Worm (Caenorhabditis elegans): ENCODE results near the gene F47B7.3.

The F47B7.3 gene

DNA sequence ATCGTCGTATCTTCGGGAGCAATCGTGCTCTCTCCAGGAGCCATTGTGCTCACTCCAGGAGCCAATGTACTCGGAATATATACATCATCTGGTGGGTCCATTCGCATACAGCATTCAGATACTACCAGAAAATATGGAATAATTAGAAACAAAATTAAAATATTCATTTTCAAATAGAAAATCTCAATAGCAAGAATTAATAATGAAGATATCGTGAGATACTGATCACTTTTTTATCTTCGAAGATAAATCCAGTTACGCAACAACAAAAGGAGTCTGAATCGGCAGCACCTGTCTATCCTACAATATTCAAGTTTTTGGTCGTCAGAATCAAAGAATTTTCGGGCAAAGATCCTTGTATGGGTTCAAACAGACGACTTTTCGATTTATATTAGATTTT is 4.5 kb upstream of the F47B7.3 start, which contains the start of gene F47B7.5:
Gene F47B7.5, minus strand, starts transcription at position 101 of the 400 bp plus-strand sequence.
- no peak for TF ChIP-seq egl-5 (tag; optimal IDR thresholded peaks at IDR 0.05)
- no peak for TF ChIP-seq fkh-2 (tag; optimal IDR thresholded peaks at IDR 0.05)
- TF ChIP-seq elt-2 (tag; optimal IDR thresholded peaks at IDR 0.05) = no peak
- no peak for TF ChIP-seq lin-15B (tag; optimal IDR thresholded peaks at IDR 0.05)
- TF ChIP-seq sea-2 (GFP tag; optimal IDR thresholded peaks at IDR 0.05) = no peak
- TF ChIP-seq lin-39 (tag; optimal IDR thresholded peaks at IDR 0.05) = no peak
- no peak for TF ChIP-seq skn-1 (tag; optimal IDR thresholded peaks at IDR 0.05)
- TF ChIP-seq elt-3 (tag; optimal IDR thresholded peaks at IDR 0.05) = no peak
- TF ChIP-seq jun-1 (tag; optimal IDR thresholded peaks at IDR 0.05) = no peak
- no peak for TF ChIP-seq nhr-77 (tag; optimal IDR thresholded peaks at IDR 0.05)
- no peak for TF ChIP-seq elt-1 (tag; optimal IDR thresholded peaks at IDR 0.05)
- TF ChIP-seq ceh-9 (tag; optimal IDR thresholded peaks at IDR 0.05) = no peak
- no peak for TF ChIP-seq unc-39 (tag; optimal IDR thresholded peaks at IDR 0.05)

DNA sequence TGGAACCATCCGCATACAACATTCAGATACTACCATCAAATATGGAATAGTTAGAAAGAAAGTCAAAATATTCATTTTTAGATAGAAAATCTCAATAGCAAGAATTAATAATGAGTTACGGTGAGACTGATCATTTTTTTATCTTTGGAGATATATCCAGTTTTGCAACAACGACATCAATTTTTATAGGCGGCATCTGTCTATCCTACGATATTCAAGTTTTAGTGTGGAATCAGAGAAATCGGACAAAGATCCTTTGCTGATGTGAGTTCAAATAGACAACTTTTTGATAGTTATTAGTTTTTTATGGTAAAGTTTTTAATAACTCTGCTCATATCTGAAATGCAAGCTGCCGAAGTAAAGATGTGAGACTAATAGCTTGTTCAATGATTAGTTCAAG is 2.4 kb upstream of the F47B7.3 start, which contains the start of gene F47B7.4:
Gene F47B7.4, minus strand, starts transcription at position 101 of the 400 bp plus-strand sequence.
- TF ChIP-seq nhr-11 (tag; optimal IDR thresholded peaks at IDR 0.05) (no peak), nhr-77 (tag; optimal IDR thresholded peaks at IDR 0.05) (no peak), ceh-9 (tag; optimal IDR thresholded peaks at IDR 0.05) (no peak), egl-27 (tag; optimal IDR thresholded peaks at IDR 0.05) (no peak), fkh-2 (tag; optimal IDR thresholded peaks at IDR 0.05) (no peak), nhr-67 (tag; optimal IDR thresholded peaks at IDR 0.05) (no peak), ZK546.5 (tag; optimal IDR thresholded peaks at IDR 0.05) (no peak), snpc-4 (tag; optimal IDR thresholded peaks at IDR 0.05) (no peak), nhr-23 (tag; optimal IDR thresholded peaks at IDR 0.05) (no peak), elt-1 (tag; optimal IDR thresholded peaks at IDR 0.05) (no peak), daf-12 (tag; optimal IDR thresholded peaks at IDR 0.05) (no peak), nhr-237 (tag; optimal IDR thresholded peaks at IDR 0.05) (no peak), R02D3.7 (tag; optimal IDR thresholded peaks at IDR 0.05) (no peak)

DNA sequence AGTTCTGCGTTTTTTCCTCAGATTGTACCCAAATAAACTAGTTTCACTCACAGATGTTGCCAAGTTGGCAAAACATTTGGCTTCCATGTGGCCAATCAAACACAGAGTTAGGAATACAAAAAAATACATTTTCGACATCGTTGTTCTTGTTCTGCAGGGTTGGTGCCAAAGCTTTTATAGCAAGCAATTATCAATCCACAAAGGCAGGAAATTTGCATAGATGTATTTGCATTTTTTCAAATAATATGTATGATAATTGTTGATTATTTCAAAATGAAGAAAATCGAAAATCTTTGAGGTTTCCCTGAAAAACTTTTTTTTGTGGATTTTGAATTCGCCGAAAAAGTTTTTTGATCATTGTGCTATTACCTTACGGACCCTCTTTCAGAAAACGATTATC is 1.8 kb downstream of the F47B7.3 start, which contains the start of gene T14G12.11:
Gene T14G12.11, minus strand, starts transcription at position 138 of the 400 bp plus-strand sequence.
- TF ChIP-seq elt-1 (tag; optimal IDR thresholded peaks at IDR 0.05) (no peak), sea-2 (GFP tag; optimal IDR thresholded peaks at IDR 0.05) (no peak), ceh-28 (tag; optimal IDR thresholded peaks at IDR 0.05) (no peak), daf-12 (tag; optimal IDR thresholded peaks at IDR 0.05) (no peak), mdl-1 (tag; optimal IDR thresholded peaks at IDR 0.05) (no peak), elt-2 (tag; optimal IDR thresholded peaks at IDR 0.05) (no peak), nhr-237 (tag; optimal IDR thresholded peaks at IDR 0.05) (no peak), snpc-4 (tag; optimal IDR thresholded peaks at IDR 0.05) (no peak), fos-1 (tag; optimal IDR thresholded peaks at IDR 0.05) (no peak), eor-1 (tag; optimal IDR thresholded peaks at IDR 0.05) (no peak), nhr-43 (tag; optimal IDR thresholded peaks at IDR 0.05; ENCODE audit: poor library complexity, severe bottlenecking) (no peak), fkh-10 (GFP tag; optimal IDR thresholded peaks at IDR 0.05) (no peak), lin-15B (tag; optimal IDR thresholded peaks at IDR 0.05) (no peak), ztf-4 (tag; optimal IDR thresholded peaks at IDR 0.05) (no peak), unc-62 (GFP tag; optimal IDR thresholded peaks at IDR 0.05) (no peak), nfya-1 (tag; optimal IDR thresholded peaks at IDR 0.05; ENCODE audit: insufficient read depth) (no peak), aly-2 (tag; optimal IDR thresholded peaks at IDR 0.05) (no peak), pqm-1 (tag; optimal IDR thresholded peaks at IDR 0.05) (no peak), R02D3.7 (tag; optimal IDR thresholded peaks at IDR 0.05) (no peak), fkh-2 (tag; optimal IDR thresholded peaks at IDR 0.05) (no peak)

DNA sequence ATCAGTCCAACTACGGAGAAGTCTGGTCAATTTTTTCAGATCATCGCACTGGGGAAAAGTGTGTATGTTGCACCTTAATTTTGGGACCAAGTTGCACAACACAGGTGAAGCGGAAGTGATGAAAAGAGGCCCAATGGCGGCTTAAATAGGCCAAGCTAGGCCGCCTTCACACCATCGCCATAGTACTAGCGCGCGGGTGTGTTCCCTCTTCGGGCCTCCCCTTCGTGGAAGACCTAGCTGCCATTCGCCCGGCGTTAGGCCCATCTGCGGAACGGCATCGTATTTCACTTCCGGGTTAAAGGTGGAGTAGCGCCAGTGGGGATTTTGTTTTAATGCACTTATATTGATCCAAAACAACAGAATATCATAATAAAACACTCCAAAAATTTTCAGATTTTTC is 4.4 kb downstream of the F47B7.3 start:
- no peak for TF ChIP-seq fkh-2 (tag; optimal IDR thresholded peaks at IDR 0.05)
- TF ChIP-seq ceh-9 (tag; optimal IDR thresholded peaks at IDR 0.05) = no peak
- TF ChIP-seq lsy-12 (tag; optimal IDR thresholded peaks at IDR 0.05) = no peak
- TF ChIP-seq eor-1 (tag; optimal IDR thresholded peaks at IDR 0.05) = no peak
- no peak for TF ChIP-seq nhr-77 (tag; optimal IDR thresholded peaks at IDR 0.05)

DNA sequence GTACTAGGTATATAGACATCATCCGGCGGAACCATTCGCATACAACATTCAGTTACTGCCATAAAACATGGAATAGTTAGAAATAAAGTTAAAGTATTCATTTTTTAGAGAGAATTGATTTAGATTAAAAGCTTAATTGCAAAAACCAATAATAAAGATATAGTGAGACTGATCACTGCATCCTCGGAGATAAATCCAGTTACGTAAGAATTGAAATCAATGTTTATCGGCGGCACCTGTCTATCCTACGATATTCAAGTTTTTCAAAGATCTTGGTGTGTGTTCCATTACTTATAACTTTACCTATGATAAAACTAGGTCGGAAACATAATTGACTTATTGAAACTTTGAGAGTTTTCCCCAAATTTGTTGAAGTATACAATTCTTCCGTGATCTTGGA is 4.8 kb downstream of the F47B7.3 start, which contains the start of gene T14G12.6:
Gene T14G12.6, minus strand, starts transcription at position 101 of the 400 bp plus-strand sequence.
- TF ChIP-seq nfya-1 (tag; optimal IDR thresholded peaks at IDR 0.05; ENCODE audit: insufficient read depth) (no peak), nhr-25 (tag; optimal IDR thresholded peaks at IDR 0.05) (no peak), elt-3 (tag; optimal IDR thresholded peaks at IDR 0.05) (no peak), jun-1 (tag; optimal IDR thresholded peaks at IDR 0.05) (no peak), nhr-28 (tag; optimal IDR thresholded peaks at IDR 0.05) (no peak), elt-2 (tag; optimal IDR thresholded peaks at IDR 0.05) (no peak), lsy-12 (tag; optimal IDR thresholded peaks at IDR 0.05) (no peak), ztf-11 (tag; optimal IDR thresholded peaks at IDR 0.05) (no peak), nhr-76 (tag; optimal IDR thresholded peaks at IDR 0.05) (no peak), ceh-9 (tag; optimal IDR thresholded peaks at IDR 0.05) (no peak), fkh-10 (GFP tag; optimal IDR thresholded peaks at IDR 0.05) (no peak), nhr-23 (tag; optimal IDR thresholded peaks at IDR 0.05) (no peak), ama-1 (optimal IDR thresholded peaks at IDR 0.05) (no peak), ceh-16 (tag; optimal IDR thresholded peaks at IDR 0.05) (no peak), sea-2 (GFP tag; optimal IDR thresholded peaks at IDR 0.05) (no peak), nhr-67 (tag; optimal IDR thresholded peaks at IDR 0.05) (no peak), nhr-12 (tag; optimal IDR thresholded peaks at IDR 0.05) (no peak), ceh-28 (tag; optimal IDR thresholded peaks at IDR 0.05) (no peak)

All from whole organism, L3 larva.